Worm (Caenorhabditis elegans) whole organism, mixed stage, embryonic: ENCODE results near the gene F53A2.1.

ENCODE experiments used
- M03D4.4 ChIP-seq: sonication (generic microtip); optimal IDR thresholded peaks from 2 replicates; lab custom pipeline; 2017; ENCODE audit warnings: mild to moderate bottlenecking, missing genetic modification characterization, missing compliant biosample characterization
- bed-3 ChIP-seq: fragments of 200-800 bp; sonication (Bioruptor generic); optimal IDR thresholded peaks from 3 replicates; lab custom pipeline; 2018; ENCODE audit warnings: mild to moderate bottlenecking, missing genetic modification characterization, moderate library complexity, missing compliant biosample characterization
- blmp-1 ChIP-seq: fragments of 150-350 bp; optimal IDR thresholded peaks from 2 replicates; lab custom pipeline; 2014; ENCODE audit warnings: missing biosample characterization, missing genetic modification characterization
- ceh-39 ChIP-seq: fragments of 150-350 bp; optimal IDR thresholded peaks from 2 replicates; lab custom pipeline; 2014; ENCODE audit warnings: missing biosample characterization, missing genetic modification characterization
- ceh-43 ChIP-seq: fragments of 200-800 bp; sonication (Bioruptor generic); optimal IDR thresholded peaks from 2 replicates; lab custom pipeline; 2018; ENCODE audit warnings: mild to moderate bottlenecking, missing genetic modification characterization, moderate library complexity, missing compliant biosample characterization
- ceh-83 ChIP-seq: fragments of 200-800 bp; sonication (Bioruptor generic); optimal IDR thresholded peaks from 2 replicates; lab custom pipeline; 2018; ENCODE audit warnings: mild to moderate bottlenecking, missing genetic modification characterization, missing compliant biosample characterization
- ces-1 ChIP-seq: fragments of 150-350 bp; optimal IDR thresholded peaks from 2 replicates; lab custom pipeline; 2014; ENCODE audit warnings: missing biosample characterization, missing genetic modification reagents, missing genetic modification characterization
- cnd-1 ChIP-seq: fragments of 200-800 bp; sonication (Bioruptor generic); optimal IDR thresholded peaks from 2 replicates; lab custom pipeline; 2018; ENCODE audit warnings: mild to moderate bottlenecking, missing genetic modification characterization, missing compliant biosample characterization
- drap-1 ChIP-seq: fragments of 200-800 bp; sonication (Bioruptor generic); optimal IDR thresholded peaks from 3 replicates; lab custom pipeline; 2018; ENCODE audit warnings: mild to moderate bottlenecking, missing genetic modification characterization, missing compliant biosample characterization
- elt-1 ChIP-seq: sonication (generic microtip); optimal IDR thresholded peaks from 2 replicates; lab custom pipeline; 2017; ENCODE audit warnings: missing genetic modification characterization, mild to moderate bottlenecking, missing compliant biosample characterization, antibody characterized with exemption, moderate library complexity, borderline replicate concordance; ENCODE audit not compliant: insufficient read depth
- ham-2 ChIP-seq: fragments of 200-800 bp; sonication (Bioruptor generic); optimal IDR thresholded peaks from 2 replicates; lab custom pipeline; 2018; ENCODE audit warnings: mild to moderate bottlenecking, missing genetic modification characterization, missing compliant biosample characterization
- lin-13 ChIP-seq: fragments of 150-350 bp; optimal IDR thresholded peaks from 2 replicates; lab custom pipeline; 2014; ENCODE audit warnings: missing biosample characterization, missing genetic modification characterization
- lin-32 ChIP-seq: fragments of 200-800 bp; sonication (Bioruptor generic); optimal IDR thresholded peaks from 2 replicates; lab custom pipeline; 2018; ENCODE audit warnings: mild to moderate bottlenecking, missing genetic modification characterization, missing compliant biosample characterization
- lsy-2 ChIP-seq: fragments of 150-350 bp; optimal IDR thresholded peaks from 2 replicates; lab custom pipeline; 2014; ENCODE audit warnings: missing biosample characterization, missing genetic modification characterization
- mab-5 ChIP-seq: fragments of 150-350 bp; optimal IDR thresholded peaks from 2 replicates; lab custom pipeline; 2014; ENCODE audit warnings: missing biosample characterization, missing genetic modification characterization
- mep-1 ChIP-seq: fragments of 150-350 bp; optimal IDR thresholded peaks from 2 replicates; lab custom pipeline; 2017; ENCODE audit warnings: missing biosample characterization, missing genetic modification reagents, missing genetic modification characterization, inconsistent platforms
- mls-2 ChIP-seq: sonication (generic microtip); optimal IDR thresholded peaks from 2 replicates; lab custom pipeline; 2016; ENCODE audit warnings: mild to moderate bottlenecking, missing genetic modification characterization, moderate library complexity, missing compliant biosample characterization
- nhr-12 ChIP-seq: fragments of 150-350 bp; optimal IDR thresholded peaks from 2 replicates; lab custom pipeline; 2014; ENCODE audit warnings: missing biosample characterization, missing genetic modification characterization
- nhr-2 ChIP-seq: fragments of 150-350 bp; optimal IDR thresholded peaks from 2 replicates; lab custom pipeline; 2014; ENCODE audit warnings: missing biosample characterization, missing genetic modification characterization
- nhr-28 ChIP-seq: fragments of 150-350 bp; optimal IDR thresholded peaks from 2 replicates; lab custom pipeline; 2014; ENCODE audit warnings: missing biosample characterization, missing genetic modification characterization
- nhr-76 ChIP-seq: sonication (generic microtip); optimal IDR thresholded peaks from 2 replicates; lab custom pipeline; 2017; ENCODE audit warnings: missing biosample characterization, missing genetic modification characterization
- pha-4 ChIP-seq: fragments of 150-350 bp; optimal IDR thresholded peaks from 2 replicates; lab custom pipeline; 2018; ENCODE audit warnings: missing biosample characterization, missing genetic modification reagents, missing genetic modification characterization
- sem-2 ChIP-seq: fragments of 200-800 bp; sonication (Bioruptor generic); optimal IDR thresholded peaks from 2 replicates; lab custom pipeline; 2018; ENCODE audit warnings: mild to moderate bottlenecking, missing genetic modification characterization, missing compliant biosample characterization
- snpc-4 ChIP-seq: fragments of 150-350 bp; optimal IDR thresholded peaks from 2 replicates; lab custom pipeline; 2014; ENCODE audit warnings: missing biosample characterization, missing genetic modification characterization
- sptf-1 ChIP-seq: sonication (generic microtip); optimal IDR thresholded peaks from 2 replicates; lab custom pipeline; 2017; ENCODE audit warnings: mild to moderate bottlenecking, missing genetic modification characterization, moderate library complexity, missing compliant biosample characterization
- tbx-8 ChIP-seq: fragments of 200-800 bp; sonication (Bioruptor generic); optimal IDR thresholded peaks from 2 replicates; lab custom pipeline; 2018; ENCODE audit warnings: mild to moderate bottlenecking, missing genetic modification characterization, moderate library complexity, missing compliant biosample characterization
- unc-120 ChIP-seq: sonication (generic microtip); optimal IDR thresholded peaks from 2 replicates; lab custom pipeline; 2017; ENCODE audit warnings: missing genetic modification characterization, missing compliant biosample characterization; ENCODE audit not compliant: poor library complexity, severe bottlenecking
- unc-39 ChIP-seq: fragments of 150-350 bp; optimal IDR thresholded peaks from 2 replicates; lab custom pipeline; 2014; ENCODE audit warnings: missing biosample characterization, missing genetic modification characterization
- unc-62 ChIP-seq: fragments of 150-350 bp; optimal IDR thresholded peaks from 2 replicates; lab custom pipeline; 2014; ENCODE audit warnings: missing biosample characterization, missing genetic modification reagents, missing genetic modification characterization
- ztf-11 ChIP-seq: fragments of 150-350 bp; optimal IDR thresholded peaks from 2 replicates; lab custom pipeline; 2014; ENCODE audit warnings: missing biosample characterization, missing genetic modification characterization

Gene F53A2.1

DNA sequence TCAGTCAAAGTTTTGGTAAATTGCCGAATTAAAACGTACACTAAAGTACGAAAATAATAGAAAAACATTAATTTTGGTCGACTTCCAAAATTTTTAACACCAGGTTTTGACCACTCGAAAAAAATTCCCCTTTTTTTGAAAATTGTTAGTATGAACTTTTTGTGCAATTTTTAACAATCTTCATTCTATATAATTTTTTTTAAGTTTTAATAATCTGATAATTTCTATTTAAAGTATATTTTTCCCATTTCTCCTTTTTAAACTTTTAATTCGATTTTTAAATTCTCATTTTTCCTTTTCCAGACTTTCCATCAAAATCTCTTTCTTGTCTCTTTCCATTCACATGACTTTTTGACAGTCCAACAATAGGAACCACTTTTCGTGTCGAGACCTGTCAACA lies 47.7 kb downstream of the F53A2.1 start, which contains the start of gene unc-64:
Gene unc-64, plus strand, starts transcription at position 301 of the 400 bp plus-strand sequence.
- TF ChIP-seq nhr-12 (tag; lab: Kevin White, UChicago): no peak
- TF ChIP-seq tbx-8 (GFP tag; lab: Kevin White, UChicago): no peak

DNA sequence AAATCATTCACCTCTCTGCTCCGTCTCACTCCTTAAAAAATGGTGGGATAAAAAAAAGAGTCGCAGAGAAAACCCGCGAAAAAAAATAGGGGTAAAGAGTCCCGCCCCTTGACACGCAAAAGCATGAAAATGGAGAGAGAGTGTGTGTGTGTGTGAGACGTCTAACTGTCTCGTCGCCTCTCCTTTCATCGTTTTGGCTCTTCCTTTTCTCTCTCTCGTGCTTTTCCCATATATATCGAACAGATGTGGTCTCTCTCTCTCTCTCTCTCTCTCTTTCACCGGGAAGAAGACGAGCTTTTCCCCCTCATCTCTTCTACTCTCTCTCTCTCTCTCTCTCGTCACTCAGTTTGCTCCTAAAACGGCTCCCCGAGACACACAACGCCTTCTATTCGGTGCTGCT lies 48.9 kb downstream of the F53A2.1 start:
- TF ChIP-seq ceh-43 (GFP tag; lab: Kevin White, UChicago): no peak
- peak; percentile 12 for TF ChIP-seq ham-2 (GFP tag; lab: Kevin White, UChicago)
- TF ChIP-seq sptf-1 (tag; lab: Kevin White, UChicago): peak; percentile 64
- TF ChIP-seq lsy-2 (tag; lab: Kevin White, UChicago): peak; percentile 1
- peak; percentile 55 for TF ChIP-seq ces-1 (GFP tag; lab: Kevin White, UChicago)
- TF ChIP-seq cnd-1 (tag; lab: Kevin White, UChicago): peak; percentile 59
- TF ChIP-seq lin-32 (GFP tag; lab: Kevin White, UChicago): peak; percentile 38
- peak; percentile 28 for TF ChIP-seq drap-1 (GFP tag; lab: Kevin White, UChicago)
- peak; percentile 48 for TF ChIP-seq mls-2
- peak; percentile 22 for TF ChIP-seq pha-4 (tag; lab: Kevin White, UChicago)
- TF ChIP-seq ceh-39 (tag; lab: Kevin White, UChicago): no peak
- TF ChIP-seq unc-120 (tag; lab: Kevin White, UChicago): peak; percentile 37
- TF ChIP-seq ceh-83: no peak

DNA sequence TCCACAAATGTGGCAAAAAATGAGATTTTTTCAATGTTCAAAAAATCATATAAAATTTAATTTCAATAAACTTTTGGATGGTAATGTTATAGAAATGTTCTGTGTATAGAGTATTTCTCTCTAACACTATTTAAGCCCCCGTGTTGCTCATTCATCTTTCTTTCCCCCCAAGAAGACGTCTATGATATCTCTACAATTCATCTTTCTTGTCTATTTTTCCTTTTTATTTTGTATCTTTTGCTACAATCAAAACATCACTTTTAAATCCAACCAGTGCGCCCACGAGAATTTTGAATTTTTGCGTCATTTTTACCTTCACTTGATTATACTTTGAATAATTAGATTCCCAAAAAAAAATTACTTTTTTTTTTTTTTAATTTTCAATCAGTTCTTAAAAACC lies 51.9 kb downstream of the F53A2.1 start:
- no peak for TF ChIP-seq unc-62
- TF ChIP-seq ham-2 (GFP tag; lab: Kevin White, UChicago): no peak
- no peak for TF ChIP-seq blmp-1 (tag; lab: Kevin White, UChicago)
- TF ChIP-seq lin-32 (GFP tag; lab: Kevin White, UChicago): no peak
- no peak for TF ChIP-seq mab-5 (tag; lab: Kevin White, UChicago)
- TF ChIP-seq elt-1 (tag; lab: Kevin White, UChicago): no peak
- TF ChIP-seq lsy-2 (tag; lab: Kevin White, UChicago): no peak
- TF ChIP-seq snpc-4: no peak
- TF ChIP-seq, all 35 proteins: peak for 0

DNA sequence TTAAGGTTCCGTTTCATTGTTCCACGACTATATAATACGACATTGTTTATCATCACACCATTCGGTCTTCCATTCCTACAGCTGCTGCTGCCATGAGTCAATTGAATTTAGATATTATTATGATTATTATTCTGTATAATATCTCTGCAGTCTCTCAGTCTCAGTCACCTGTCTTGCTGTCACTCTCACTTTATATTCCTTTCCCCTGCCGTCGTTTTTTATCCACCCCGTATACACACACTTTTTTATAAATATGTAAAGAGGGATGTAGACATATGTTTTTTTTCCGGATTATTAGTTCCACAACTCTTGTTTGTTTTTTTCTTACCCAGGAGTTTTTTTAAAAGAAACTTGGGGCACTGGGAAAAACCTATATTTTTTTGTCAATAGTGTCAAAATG lies 52.4 kb downstream of the F53A2.1 start:
- TF ChIP-seq unc-39 (tag; lab: Kevin White, UChicago) (no peak), bed-3 (GFP tag; lab: Kevin White, UChicago) (no peak), lsy-2 (tag; lab: Kevin White, UChicago) (no peak), mep-1 (tag; lab: Kevin White, UChicago) (no peak), lin-13 (no peak), M03D4.4 (no peak), elt-1 (tag; lab: Kevin White, UChicago) (no peak), ces-1 (GFP tag; lab: Kevin White, UChicago) (no peak), pha-4 (tag; lab: Kevin White, UChicago) (no peak), sptf-1 (tag; lab: Kevin White, UChicago) (no peak), nhr-76 (tag; lab: Kevin White, UChicago) (no peak), cnd-1 (tag; lab: Kevin White, UChicago) (no peak), nhr-28 (tag; lab: Kevin White, UChicago) (no peak), ceh-43 (GFP tag; lab: Kevin White, UChicago) (no peak), unc-120 (tag; lab: Kevin White, UChicago) (no peak), ztf-11 (tag; lab: Kevin White, UChicago) (no peak), ham-2 (GFP tag; lab: Kevin White, UChicago) (no peak), nhr-2 (no peak), sem-2 (GFP tag; lab: Kevin White, UChicago) (no peak)
